Fruit fly (Drosophila melanogaster): ENCODE results near the gene CG31546.

CG31546 gene

DNA sequence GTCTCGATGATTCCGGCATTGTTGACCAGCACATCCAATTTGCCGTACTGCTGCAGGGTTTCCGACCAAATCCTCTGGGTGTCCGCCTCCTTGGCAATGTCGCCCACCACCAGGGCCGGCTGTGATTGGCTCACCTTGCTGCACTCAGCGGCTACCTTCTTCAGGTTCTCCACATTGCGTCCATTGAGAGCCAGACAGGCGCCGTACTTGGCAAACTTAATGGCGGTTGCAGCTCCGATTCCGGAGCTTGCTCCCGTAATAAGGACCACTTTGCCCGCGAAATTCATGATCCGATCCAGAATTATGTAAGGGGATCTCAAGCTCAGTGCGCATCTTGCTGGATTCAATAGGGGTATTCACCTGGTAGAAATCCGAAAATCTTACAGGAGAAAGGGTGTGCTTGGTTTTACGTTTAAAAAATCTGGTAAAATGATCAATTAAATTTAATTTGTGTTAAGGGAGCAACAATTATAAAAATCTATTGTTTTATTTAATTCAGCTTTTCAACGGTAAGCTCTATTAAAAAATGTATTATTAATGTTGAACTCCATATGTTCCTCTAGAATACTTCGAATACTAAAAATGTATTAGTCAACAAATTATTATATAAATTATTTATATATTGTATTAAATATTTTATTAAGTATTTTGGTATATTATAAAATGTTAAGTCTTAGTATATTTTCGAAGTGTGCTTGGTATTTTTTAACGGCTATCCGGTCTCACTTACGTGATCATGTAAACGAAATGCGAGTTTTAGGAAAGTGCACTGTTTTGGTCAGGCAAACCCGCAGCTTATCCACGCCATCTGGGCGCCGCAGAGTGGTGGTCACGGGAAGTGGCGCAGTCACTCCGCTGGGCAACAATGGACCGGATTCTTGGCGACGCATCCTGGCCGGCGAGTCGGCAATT lies 1.4 kb upstream of the CG31546 start, which contains the start of the genes CG31548 and CG12170 (continued):
- TF ChIP-seq CG9215 (GFP tag; IDR thresholded peaks at IDR 0.05), result no peak
- peak in 1 of 2 experiments; percentile 97 for TF ChIP-seq Pdp1 (GFP tag; optimal IDR thresholded peaks at IDR 0.05)
- TF ChIP-seq Dek (tag; optimal IDR thresholded peaks at IDR 0.05), result no peak
- no peak for TF ChIP-seq inv (GFP tag; IDR thresholded peaks at IDR 0.05; ENCODE audit: partially characterized antibody)
- TF ChIP-seq CG14441 (GFP tag; IDR thresholded peaks at IDR 0.05), result no peak
- peak; percentile 33 for TF ChIP-seq ind (GFP tag; optimal IDR thresholded peaks at IDR 0.05)
- peak; percentile 36 for TF ChIP-seq CG31388 (GFP tag; optimal IDR thresholded peaks at IDR 0.05)
- TF ChIP-seq Mes4 (GFP tag; optimal IDR thresholded peaks at IDR 0.05), result no peak
- TF ChIP-seq Dref (GFP tag; IDR thresholded peaks at IDR 0.05), result no peak
- peak; percentile 27 for TF ChIP-seq Spps (tag; optimal IDR thresholded peaks at IDR 0.05)
- TF ChIP-seq nmo (GFP tag; optimal IDR thresholded peaks at IDR 0.05), result peak; percentile 56
- TF ChIP-seq CG3281 (GFP tag; optimal IDR thresholded peaks at IDR 0.05), result peak; percentile 40
- peak; percentile 36 for TF ChIP-seq CG18011 (GFP tag; optimal IDR thresholded peaks at IDR 0.05)
- TF ChIP-seq her (GFP tag; optimal IDR thresholded peaks at IDR 0.05), result peak; percentile 42
- TF ChIP-seq dpn (GFP tag; optimal IDR thresholded peaks at IDR 0.05), result peak; percentile 14 to 49
- TF ChIP-seq CG10431 (GFP tag; optimal IDR thresholded peaks at IDR 0.05), result peak; percentile 92
- no peak for TF ChIP-seq maf-S (GFP tag; optimal IDR thresholded peaks at IDR 0.05)
- no peak for TF ChIP-seq sima (GFP tag; optimal IDR thresholded peaks at IDR 0.05)
- TF ChIP-seq gce (GFP tag; IDR thresholded peaks at IDR 0.05), result no peak
- TF ChIP-seq ftz-f1 (GFP tag; optimal IDR thresholded peaks at IDR 0.05), result no peak
- TF ChIP-seq CG13775 (GFP tag; optimal IDR thresholded peaks at IDR 0.05), result peak; percentile 62
- peak; percentile 64 for TF ChIP-seq chm (GFP tag; IDR thresholded peaks at IDR 0.05)
- 0 out of 3 replicates have a peak, but pooled peaks have one; percentile 15 for TF ChIP-seq B-H1 (GFP tag; IDR thresholded peaks at IDR 0.05)
- no peak for TF ChIP-seq CG8478 (optimal IDR thresholded peaks at IDR 0.05)
- TF ChIP-seq bigmax (GFP tag; optimal IDR thresholded peaks at IDR 0.05), result no peak
- peak; percentile 54 for TF ChIP-seq CG9797 (GFP tag; optimal IDR thresholded peaks at IDR 0.05)
- peak; percentile 64 for TF ChIP-seq Six4 (GFP tag; optimal IDR thresholded peaks at IDR 0.05)
- TF ChIP-seq Sox102F (GFP tag; optimal IDR thresholded peaks at IDR 0.05), result no peak
- TF ChIP-seq CG3065 (GFP tag; optimal IDR thresholded peaks at IDR 0.05), result no peak
- TF ChIP-seq grau (tag; optimal IDR thresholded peaks at IDR 0.05), result peak; percentile 62
- TF ChIP-seq Oli (tag; optimal IDR thresholded peaks at IDR 0.05), result peak; percentile 15
- no peak for TF ChIP-seq sug (tag; optimal IDR thresholded peaks at IDR 0.05)
- TF ChIP-seq Vsx1 (GFP tag; optimal IDR thresholded peaks at IDR 0.05), result no peak
- TF ChIP-seq Xbp1 (GFP tag; optimal IDR thresholded peaks at IDR 0.05), result peak; percentile 72
- TF ChIP-seq trem (tag; optimal IDR thresholded peaks at IDR 0.05), result peak; percentile 57
- peak; percentile 34 for TF ChIP-seq CG6683 (GFP tag; optimal IDR thresholded peaks at IDR 0.05)
- TF ChIP-seq CG11696 (GFP tag; IDR thresholded peaks at IDR 0.05), result no peak
- TF ChIP-seq ci (GFP tag; IDR thresholded peaks at IDR 0.05), result peak; percentile 72
- peak; percentile 22 for TF ChIP-seq lbe (GFP tag; optimal IDR thresholded peaks at IDR 0.05)
- peak; percentile 62; the same call in 2 of the 3 replicates for TF ChIP-seq row (GFP tag; IDR thresholded peaks at IDR 0.05)
- peak; percentile 36; the same call in 1 of the 2 replicates for TF ChIP-seq Ptx1 (GFP tag; IDR thresholded peaks at IDR 0.05)
- TF ChIP-seq CG4854 (GFP tag; optimal IDR thresholded peaks at IDR 0.05), result peak; percentile 11
- TF ChIP-seq ap (GFP tag; IDR thresholded peaks at IDR 0.05), result peak; percentile 29; the same call in 1 of the 2 replicates
- peak; percentile 60 for TF ChIP-seq unpg (GFP tag; optimal IDR thresholded peaks at IDR 0.05)
- no peak for TF ChIP-seq CG18599 (GFP tag; optimal IDR thresholded peaks at IDR 0.05)
- peak; percentile 36; the same call in 1 of the 2 replicates for TF ChIP-seq CG5953 (GFP tag; IDR thresholded peaks at IDR 0.05)
- peak; percentile 28 for TF ChIP-seq chn (GFP tag; optimal IDR thresholded peaks at IDR 0.05)
- TF ChIP-seq CG12659 (GFP tag; optimal IDR thresholded peaks at IDR 0.05), result peak; percentile 56
- TF ChIP-seq mam (GFP tag; optimal IDR thresholded peaks at IDR 0.05), result peak; percentile 36
